Worm (Caenorhabditis elegans) whole organism, late embryonic: ENCODE results near the gene mmab-1.

ENCODE experiments used
- F13H6.1 ChIP-seq: sonication (generic microtip); optimal IDR thresholded peaks from 2 replicates; lab custom pipeline; 2016; ENCODE audit warnings: missing genetic modification characterization, missing compliant biosample characterization
- ahr-1 ChIP-seq: sonication (generic microtip); optimal IDR thresholded peaks from 2 replicates; lab custom pipeline; 2016; ENCODE audit warnings: missing genetic modification characterization, missing compliant biosample characterization
- ama-1 ChIP-seq: fragments of 150-350 bp; optimal IDR thresholded peaks from 2 replicates; lab custom pipeline; 2014
- ceh-6 ChIP-seq: fragments of 200-800 bp; sonication (Bioruptor generic); optimal IDR thresholded peaks from 2 replicates; lab custom pipeline; 2018; ENCODE audit warnings: mild to moderate bottlenecking, missing genetic modification characterization, missing compliant biosample characterization
- dmd-4 ChIP-seq: sonication (generic microtip); optimal IDR thresholded peaks from 2 replicates; lab custom pipeline; 2016; ENCODE audit warnings: borderline replicate concordance, missing genetic modification characterization, missing compliant biosample characterization
- elt-4 ChIP-seq: sonication (generic microtip); optimal IDR thresholded peaks from 2 replicates; lab custom pipeline; 2016; ENCODE audit warnings: missing genetic modification characterization, missing compliant biosample characterization
- ets-4 ChIP-seq: sonication (generic microtip); optimal IDR thresholded peaks from 2 replicates; lab custom pipeline; 2016; ENCODE audit warnings: missing genetic modification characterization, missing compliant biosample characterization
- pqm-1 ChIP-seq: sonication (generic microtip); optimal IDR thresholded peaks from 2 replicates; lab custom pipeline; 2016; ENCODE audit warnings: missing genetic modification characterization, missing compliant biosample characterization
- syd-9 ChIP-seq: sonication (generic microtip); optimal IDR thresholded peaks from 2 replicates; lab custom pipeline; 2016; ENCODE audit warnings: mild to moderate bottlenecking, missing genetic modification characterization, moderate library complexity, missing compliant biosample characterization
- tbx-7 ChIP-seq: sonication (generic microtip); optimal IDR thresholded peaks from 2 replicates; lab custom pipeline; 2016; ENCODE audit warnings: missing genotype, missing genetic modification characterization, missing compliant biosample characterization

DNA sequence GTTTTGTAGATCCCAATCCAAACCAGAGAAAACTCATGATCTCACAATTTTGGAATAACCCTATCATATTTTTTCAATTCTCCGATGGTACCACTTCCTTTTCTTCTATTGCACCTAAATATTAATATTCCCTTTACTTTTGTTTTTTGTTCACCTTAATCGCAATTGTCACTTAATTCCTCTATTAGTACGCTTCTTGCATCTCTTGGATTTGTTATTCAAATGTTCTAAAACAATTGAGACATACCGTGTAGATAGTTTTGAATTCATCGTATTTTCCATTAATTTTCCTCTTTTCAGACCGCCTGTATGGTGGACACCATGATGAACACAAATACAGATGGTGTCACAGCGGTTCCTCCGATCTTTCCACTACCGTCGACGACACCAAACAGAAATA, 29.9 kb upstream of the mmab-1 start, which contains the start of gene flh-2:
- TF ChIP-seq elt-4 = no peak
- TF ChIP-seq pqm-1 = no peak
- no peak for TF ChIP-seq ets-4
- TF ChIP-seq ama-1 (lab: Kevin White, UChicago) = no peak
- no peak for TF ChIP-seq syd-9 (tag; lab: Kevin White, UChicago)
- TF ChIP-seq F13H6.1 = no peak
- no peak for TF ChIP-seq ceh-6
- TF ChIP-seq tbx-7 (tag; lab: Kevin White, UChicago) = no peak
- no peak for TF ChIP-seq dmd-4 (tag; lab: Kevin White, UChicago)
- TF ChIP-seq ahr-1 (tag; lab: Kevin White, UChicago) = no peak
